Worm (Caenorhabditis elegans): Measurements from ENCODE around the gene fbxa-24.

ce11 chrII:3795323-3795722, 21.0 kb upstream of the fbxa-24 start, which contains the start of gene Y8A9A.2:
- TF ChIP-seq unc-62 (GFP tag; optimal IDR thresholded peaks at IDR 0.05), result no peak
- no peak for TF ChIP-seq tlp-1 (tag; optimal IDR thresholded peaks at IDR 0.05)
- no peak for TF ChIP-seq nhr-11 (tag; optimal IDR thresholded peaks at IDR 0.05)
- TF ChIP-seq zip-4 (GFP tag; optimal IDR thresholded peaks at IDR 0.05), result no peak
- no peak for TF ChIP-seq C04F5.9 (tag; optimal IDR thresholded peaks at IDR 0.05)
- TF ChIP-seq unc-86 (tag; optimal IDR thresholded peaks at IDR 0.05), result no peak
- no peak for TF ChIP-seq unc-30 (tag; optimal IDR thresholded peaks at IDR 0.05)
- TF ChIP-seq aha-1 (tag; optimal IDR thresholded peaks at IDR 0.05), result no peak
